Fruit fly (Drosophila melanogaster): ENCODE measurements around the gene Faf2.

Faf2 gene

DNA sequence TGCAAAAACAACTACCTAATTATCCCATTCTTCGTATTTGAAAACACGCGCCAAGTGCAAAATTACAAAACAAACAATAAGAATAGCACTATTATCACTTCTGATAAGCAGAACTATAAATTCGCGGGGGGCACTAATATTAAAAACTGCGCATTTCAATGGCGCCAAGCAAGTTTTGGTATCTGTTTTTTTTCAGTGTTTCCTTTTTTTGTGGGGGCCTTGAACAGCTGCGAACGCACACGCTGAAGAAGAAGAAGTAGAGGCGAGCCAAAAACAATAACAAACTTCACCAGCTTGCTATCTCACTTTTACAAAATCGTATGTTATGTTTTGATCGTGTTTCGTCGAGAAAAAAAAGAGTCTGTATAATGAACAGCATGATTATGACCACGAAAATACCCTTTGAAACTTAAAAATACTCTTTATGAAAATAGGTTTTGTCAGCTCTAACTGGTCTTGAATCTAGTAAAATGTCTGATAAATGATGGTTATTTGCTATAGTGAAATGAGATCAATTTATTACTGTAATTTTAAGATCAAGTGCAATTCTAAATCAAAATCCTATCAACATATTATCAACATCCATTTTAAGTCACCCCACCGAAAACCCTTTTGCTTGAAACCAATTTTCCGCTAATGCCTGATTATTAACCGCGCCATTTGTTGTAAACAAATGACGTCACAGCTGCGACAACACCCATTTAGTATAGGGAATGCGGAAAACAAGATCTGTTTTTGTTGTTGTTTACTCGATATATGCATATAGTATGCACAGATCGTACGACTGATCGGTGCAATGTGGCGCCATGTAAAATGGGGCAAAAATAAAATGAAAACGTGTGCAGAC lies 14.4 kb downstream of the Faf2 start:
- no peak for TF ChIP-seq D1 (tag; optimal IDR thresholded peaks at IDR 0.05)
- peak; percentile 41 for TF ChIP-seq CG15710 (tag; optimal IDR thresholded peaks at IDR 0.05)
- no peak for TF ChIP-seq Pif1A (GFP tag; optimal IDR thresholded peaks at IDR 0.05)
- TF ChIP-seq CG12605 (GFP tag; IDR thresholded peaks at IDR 0.05) = peak; percentile 65; the same call in 1 of the 2 replicates
- no peak for TF ChIP-seq CG14655 (GFP tag; optimal IDR thresholded peaks at IDR 0.05)
- peak; percentile 74 for TF ChIP-seq CG4496 (GFP tag; IDR thresholded peaks at IDR 0.05)
- 0 out of 2 replicates have a peak, but pooled peaks have one; percentile 38 for TF ChIP-seq CG10348 (GFP tag; IDR thresholded peaks at IDR 0.05)
- peak; percentile 37; the same call in 1 of the 2 replicates for TF ChIP-seq CG32121 (GFP tag; IDR thresholded peaks at IDR 0.05)
- TF ChIP-seq CG34367 (tag; optimal IDR thresholded peaks at IDR 0.05) = peak; percentile 5
- no peak for TF ChIP-seq gl (tag; optimal IDR thresholded peaks at IDR 0.05)
- TF ChIP-seq fd96Ca (GFP tag; IDR thresholded peaks at IDR 0.05) = 0 out of 3 replicates have a peak, but pooled peaks have one; percentile 7
- no peak for TF ChIP-seq CG8159 (tag; optimal IDR thresholded peaks at IDR 0.05)
- TF ChIP-seq CG8301 (tag; optimal IDR thresholded peaks at IDR 0.05) = no peak
- TF ChIP-seq CG17806 (tag; optimal IDR thresholded peaks at IDR 0.05) = peak; percentile 33
- TF ChIP-seq rn (GFP tag; IDR thresholded peaks at IDR 0.05) = no peak
- TF ChIP-seq EcR (GFP tag; optimal IDR thresholded peaks at IDR 0.05) = peak; percentile 9
- peak; percentile 38; the same call in 1 of the 2 replicates for TF ChIP-seq Ets98B (GFP tag; IDR thresholded peaks at IDR 0.05)
- peak; percentile 27 for TF ChIP-seq Snoo (tag; optimal IDR thresholded peaks at IDR 0.05)
- peak; percentile 19 for TF ChIP-seq CG9948 (tag; optimal IDR thresholded peaks at IDR 0.05)

- TF ChIP-seq CG8159 (tag; optimal IDR thresholded peaks at IDR 0.05) = no peak
- no peak for TF ChIP-seq CG12605 (GFP tag; IDR thresholded peaks at IDR 0.05)
- no peak for TF ChIP-seq Snoo (tag; optimal IDR thresholded peaks at IDR 0.05)
- no peak for TF ChIP-seq CG34367 (tag; optimal IDR thresholded peaks at IDR 0.05)
- TF ChIP-seq CG14655 (GFP tag; optimal IDR thresholded peaks at IDR 0.05) = no peak
- no peak for TF ChIP-seq CG32121 (GFP tag; IDR thresholded peaks at IDR 0.05)
- no peak for TF ChIP-seq Ets98B (GFP tag; IDR thresholded peaks at IDR 0.05)
- no peak for TF ChIP-seq gl (tag; optimal IDR thresholded peaks at IDR 0.05)
- TF ChIP-seq rn (GFP tag; IDR thresholded peaks at IDR 0.05) = no peak
- TF ChIP-seq fd96Ca (GFP tag; IDR thresholded peaks at IDR 0.05) = no peak
- no peak for TF ChIP-seq CG13204 (GFP tag; optimal IDR thresholded peaks at IDR 0.05)
- no peak for TF ChIP-seq D1 (tag; optimal IDR thresholded peaks at IDR 0.05)
- no peak for TF ChIP-seq EcR (GFP tag; optimal IDR thresholded peaks at IDR 0.05)
- no peak for TF ChIP-seq CG10348 (GFP tag; IDR thresholded peaks at IDR 0.05)
- TF ChIP-seq CG8301 (tag; optimal IDR thresholded peaks at IDR 0.05) = no peak
- TF ChIP-seq Pif1B (GFP tag; optimal IDR thresholded peaks at IDR 0.05) = no peak
- TF ChIP-seq CG4496 (GFP tag; IDR thresholded peaks at IDR 0.05) = no peak
- TF ChIP-seq CG15710 (tag; optimal IDR thresholded peaks at IDR 0.05) = no peak
- TF ChIP-seq Pif1A (GFP tag; optimal IDR thresholded peaks at IDR 0.05) = no peak
- no peak for TF ChIP-seq CG9948 (tag; optimal IDR thresholded peaks at IDR 0.05)
Measured at dm6 chr2L:18689376-18689775, 19.1 kb downstream of the Faf2 start, which contains the start of gene CG10336. TSS of gene CG10336 (plus strand) at chr2L:18689528.

DNA sequence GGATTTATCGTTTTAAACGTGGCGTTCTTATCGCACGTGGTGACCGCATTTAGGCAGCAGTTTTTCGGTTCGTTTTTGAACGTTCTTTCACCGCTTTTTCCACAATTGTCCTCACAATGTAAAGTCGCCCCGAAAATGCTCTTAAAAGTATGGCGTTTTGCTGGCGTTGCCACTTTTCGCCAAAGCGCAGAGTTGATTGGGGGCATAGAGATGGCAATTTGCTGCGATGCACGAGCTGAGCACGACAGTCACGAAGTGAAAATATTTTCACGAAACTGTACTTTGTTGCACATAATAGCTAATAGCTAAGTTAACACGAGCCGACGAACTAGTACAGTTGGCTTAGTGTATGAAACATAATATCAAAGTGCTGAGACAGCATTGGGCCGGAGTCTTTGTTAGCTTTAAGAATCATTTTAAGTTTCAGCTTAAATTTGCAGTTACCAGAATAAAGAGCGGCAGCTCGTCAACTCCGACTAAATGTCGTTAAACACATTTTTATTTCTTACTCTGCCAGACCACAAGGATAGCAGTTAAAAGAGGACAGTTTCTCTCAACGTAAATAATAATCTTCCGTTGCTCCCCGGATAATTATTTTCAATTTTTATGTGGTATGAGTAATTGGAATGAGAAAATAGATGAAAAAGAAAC lies 19.7 kb downstream of the Faf2 start, which contains the start of gene msl-1:
Gene msl-1, minus strand, starts transcription at position 155 of the 651 bp plus-strand sequence.
- TF ChIP-seq Pif1B (GFP tag; optimal IDR thresholded peaks at IDR 0.05) (no peak), CG4496 (GFP tag; IDR thresholded peaks at IDR 0.05) (0 out of 3 replicates have a peak, but pooled peaks have one; percentile 19), CG10348 (GFP tag; IDR thresholded peaks at IDR 0.05) (peak; percentile 13; the same call in 1 of the 2 replicates), gl (tag; optimal IDR thresholded peaks at IDR 0.05) (no peak), D1 (tag; optimal IDR thresholded peaks at IDR 0.05) (no peak), Pif1A (GFP tag; optimal IDR thresholded peaks at IDR 0.05) (no peak), CG9948 (tag; optimal IDR thresholded peaks at IDR 0.05) (no peak), CG13204 (GFP tag; optimal IDR thresholded peaks at IDR 0.05) (no peak), CG32121 (GFP tag; IDR thresholded peaks at IDR 0.05) (no peak), Ets98B (GFP tag; IDR thresholded peaks at IDR 0.05) (no peak), fd96Ca (GFP tag; IDR thresholded peaks at IDR 0.05) (0 out of 3 replicates have a peak, but pooled peaks have one; percentile 33)

dm6 chr2L:18687827-18688226 lies 20.7 kb downstream of the Faf2 start:
- no peak for TF ChIP-seq D1 (tag; optimal IDR thresholded peaks at IDR 0.05)
- no peak for TF ChIP-seq CG10348 (GFP tag; IDR thresholded peaks at IDR 0.05)
- no peak for TF ChIP-seq CG17806 (tag; optimal IDR thresholded peaks at IDR 0.05)
- no peak for TF ChIP-seq CG4496 (GFP tag; IDR thresholded peaks at IDR 0.05)
- no peak for TF ChIP-seq gl (tag; optimal IDR thresholded peaks at IDR 0.05)
- no peak for TF ChIP-seq CG12605 (GFP tag; IDR thresholded peaks at IDR 0.05)

DNA sequence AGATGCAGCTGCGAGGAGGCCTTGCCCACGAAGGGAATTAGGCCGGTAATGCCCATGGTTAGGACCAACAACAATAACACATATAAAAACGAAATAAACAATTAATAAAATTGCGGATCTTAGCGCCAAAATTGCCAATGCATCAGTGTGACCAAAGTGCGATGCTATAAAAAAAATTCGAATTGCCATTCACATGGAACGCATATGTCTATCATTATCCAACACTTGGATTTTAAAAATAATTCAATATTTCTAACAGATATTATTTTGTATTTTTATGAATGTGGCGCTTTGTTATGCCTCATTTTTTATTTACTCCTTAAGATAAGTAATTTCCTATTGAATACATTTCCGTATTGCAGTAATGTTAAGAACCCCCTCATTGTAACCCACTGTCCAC lies 26.6 kb downstream of the Faf2 start, which contains the start of gene tos:
Gene tos, minus strand, starts transcription at position 173 of the 400 bp plus-strand sequence.
- TF ChIP-seq Pif1B (GFP tag; optimal IDR thresholded peaks at IDR 0.05) (no peak), CG15710 (tag; optimal IDR thresholded peaks at IDR 0.05) (no peak), gl (tag; optimal IDR thresholded peaks at IDR 0.05) (no peak), CG13204 (GFP tag; optimal IDR thresholded peaks at IDR 0.05) (no peak), CG32121 (GFP tag; IDR thresholded peaks at IDR 0.05) (no peak), fd96Ca (GFP tag; IDR thresholded peaks at IDR 0.05) (no peak), Ets98B (GFP tag; IDR thresholded peaks at IDR 0.05) (no peak), EcR (GFP tag; optimal IDR thresholded peaks at IDR 0.05) (no peak)

Data from whole organism, pupa.